Fruit fly (Drosophila melanogaster): ENCODE data around the gene CenG1A.

CenG1A gene

dm6 chr2L:13839744-13840151 lies 4.4 kb downstream of the CenG1A start (continued):
- TF ChIP-seq CG7786 (GFP tag; optimal IDR thresholded peaks at IDR 0.05): peak; percentile 58
- no peak for TF ChIP-seq luna (GFP tag; optimal IDR thresholded peaks at IDR 0.05)
- TF ChIP-seq pum (GFP tag; optimal IDR thresholded peaks at IDR 0.05): peak; percentile 77
- peak; percentile 65 for TF ChIP-seq eyg (GFP tag; optimal IDR thresholded peaks at IDR 0.05)
- no peak for TF ChIP-seq stwl (tag; optimal IDR thresholded peaks at IDR 0.05)
- TF ChIP-seq CG6813 (GFP tag; optimal IDR thresholded peaks at IDR 0.05): peak; percentile 37
- no peak for TF ChIP-seq ham (GFP tag; IDR thresholded peaks at IDR 0.05)
- peak; percentile 56 for TF ChIP-seq ap (GFP tag; IDR thresholded peaks at IDR 0.05)
- peak; percentile 63 for TF ChIP-seq CG18476 (GFP tag; optimal IDR thresholded peaks at IDR 0.05)
- TF ChIP-seq chn (GFP tag; optimal IDR thresholded peaks at IDR 0.05): peak; percentile 56
- peak; percentile 52; the same call in 1 of the 2 replicates for TF ChIP-seq al (GFP tag; IDR thresholded peaks at IDR 0.05)
- no peak; the same call in 1 of the 2 replicates for TF ChIP-seq CG4404 (GFP tag; IDR thresholded peaks at IDR 0.05)
- no peak for TF ChIP-seq Sry-β (GFP tag; optimal IDR thresholded peaks at IDR 0.05)
- peak; percentile 60 for TF ChIP-seq CG15696 (tag; optimal IDR thresholded peaks at IDR 0.05)
- no peak for TF ChIP-seq Bgb (GFP tag; IDR thresholded peaks at IDR 0.05; ENCODE audit: partially characterized antibody)
- TF ChIP-seq CG10431 (GFP tag; optimal IDR thresholded peaks at IDR 0.05): peak; percentile 28
- peak; percentile 59 for TF ChIP-seq stc (GFP tag; IDR thresholded peaks at IDR 0.05)
- TF ChIP-seq HLHmδ (GFP tag; optimal IDR thresholded peaks at IDR 0.05): no peak
- peak; percentile 85 for TF ChIP-seq CG2678 (tag; optimal IDR thresholded peaks at IDR 0.05)
- no peak for TF ChIP-seq tna (GFP tag; IDR thresholded peaks at IDR 0.05; ENCODE audit: partially characterized antibody)
- TF ChIP-seq pho (GFP tag; optimal IDR thresholded peaks at IDR 0.05): peak; percentile 72
- peak; percentile 77 to 82 for TF ChIP-seq chif (GFP tag; optimal IDR thresholded peaks at IDR 0.05)
- TF ChIP-seq sima (GFP tag; optimal IDR thresholded peaks at IDR 0.05): no peak
- TF ChIP-seq Chrac-16 (GFP tag; optimal IDR thresholded peaks at IDR 0.05): peak; percentile 67
- TF ChIP-seq aop (GFP tag; IDR thresholded peaks at IDR 0.05): no peak
- TF ChIP-seq bcd (GFP tag; optimal IDR thresholded peaks at IDR 0.05): peak; percentile 83
- TF ChIP-seq Aef1 (GFP tag; IDR thresholded peaks at IDR 0.05): peak; percentile 74
- no peak for TF ChIP-seq CG7271 (tag; optimal IDR thresholded peaks at IDR 0.05)
- peak; percentile 81 for TF ChIP-seq CG17359 (tag; optimal IDR thresholded peaks at IDR 0.05)
- peak; percentile 66 for TF ChIP-seq Hmx (GFP tag; optimal IDR thresholded peaks at IDR 0.05)
- TF ChIP-seq sd (tag; optimal IDR thresholded peaks at IDR 0.05): peak; percentile 67
- no peak for TF ChIP-seq CG14965 (GFP tag; optimal IDR thresholded peaks at IDR 0.05; ENCODE audit: borderline replicate concordance)
- TF ChIP-seq H15 (GFP tag; IDR thresholded peaks at IDR 0.05): 0 out of 3 replicates have a peak, but pooled peaks have one; percentile 42
- TF ChIP-seq Dip2 (GFP tag; IDR thresholded peaks at IDR 0.05): 0 out of 2 replicates have a peak, but pooled peaks have one; percentile 24
- peak; percentile 86 for TF ChIP-seq org-1 (GFP tag; optimal IDR thresholded peaks at IDR 0.05)
- TF ChIP-seq sqz (GFP tag; optimal IDR thresholded peaks at IDR 0.05): peak; percentile 14
- TF ChIP-seq lmd (GFP tag; IDR thresholded peaks at IDR 0.05): peak; percentile 81
- peak; percentile 5 for TF ChIP-seq CG33557 (GFP tag; optimal IDR thresholded peaks at IDR 0.05)
- TF ChIP-seq pita (GFP tag; optimal IDR thresholded peaks at IDR 0.05): no peak
- TF ChIP-seq Ada2b (GFP tag; IDR thresholded peaks at IDR 0.05): peak; percentile 85
- no peak for TF ChIP-seq CG13287 (GFP tag; IDR thresholded peaks at IDR 0.05; ENCODE audit: partially characterized antibody)
- TF ChIP-seq fru (optimal IDR thresholded peaks at IDR 0.05): no peak
- TF ChIP-seq CG8290 (GFP tag; optimal IDR thresholded peaks at IDR 0.05): peak; percentile 81
- peak in 1 of 2 experiments; percentile 1 for TF ChIP-seq CG8290 (tag; optimal IDR thresholded peaks at IDR 0.05)
- TF ChIP-seq nom (GFP tag; optimal IDR thresholded peaks at IDR 0.05): peak; percentile 49
- peak; percentile 61 for TF ChIP-seq NC2α (GFP tag; optimal IDR thresholded peaks at IDR 0.05)
- peak; percentile 60 for TF ChIP-seq CG8359 (GFP tag; optimal IDR thresholded peaks at IDR 0.05; ENCODE audit: borderline replicate concordance)
- TF ChIP-seq chm (GFP tag; IDR thresholded peaks at IDR 0.05): peak; percentile 55; the same call in 1 of the 2 replicates
- peak; percentile 73 for TF ChIP-seq Dbx (GFP tag; IDR thresholded peaks at IDR 0.05)
- TF ChIP-seq pan (optimal IDR thresholded peaks at IDR 0.05): no peak
- TF ChIP-seq pan (GFP tag; optimal IDR thresholded peaks at IDR 0.05 in 1 of 2, IDR thresholded peaks at IDR 0.05 in 1 of 2): peak in 1 of 2 experiments; percentile 77

Measured in whole organism, embryonic.